Fruit fly (Drosophila melanogaster): ENCODE data around the gene CG9967.

Gene CG9967

DNA sequence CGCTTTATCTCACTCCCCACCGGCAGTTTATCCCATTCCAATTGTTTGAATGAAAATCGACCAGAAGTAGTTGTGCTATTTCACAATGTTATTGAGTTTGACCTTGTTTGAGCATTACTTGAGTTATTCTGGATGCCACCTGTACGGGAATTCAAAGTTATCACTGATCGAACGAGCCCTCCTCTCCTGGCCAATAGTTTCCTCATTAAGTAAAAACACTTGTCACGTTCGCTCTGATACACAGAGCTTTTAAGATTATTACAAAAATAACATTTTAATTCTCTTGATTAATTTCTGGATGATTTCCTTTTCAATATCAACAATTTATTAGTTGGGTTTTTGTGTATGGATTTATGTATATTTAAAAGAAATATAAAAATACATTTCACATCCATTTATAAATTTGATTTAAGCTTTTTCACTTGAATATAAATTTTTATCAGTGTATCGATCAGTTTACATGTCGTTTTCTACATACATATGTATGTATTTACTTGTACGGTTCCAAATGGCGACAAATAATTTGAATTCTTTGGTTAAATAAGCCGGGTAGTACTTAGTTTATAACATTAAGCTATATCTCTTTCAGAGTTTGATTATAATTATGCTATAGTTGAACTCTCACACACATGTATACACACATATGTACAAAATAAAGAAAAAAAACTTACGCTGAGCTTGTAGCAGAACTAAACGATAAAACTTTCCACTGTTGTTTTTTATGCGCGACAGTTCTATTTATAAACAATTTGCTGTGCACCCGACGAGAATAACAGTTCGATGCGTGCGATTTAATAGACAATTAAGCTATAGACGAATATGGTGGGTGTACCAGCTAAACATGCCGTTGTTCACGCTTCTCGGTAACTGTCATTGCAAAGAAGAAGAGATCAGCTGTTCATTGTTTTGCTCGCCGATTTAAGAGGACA is 16.9 kb upstream of the CG9967 start, which contains the start of the genes CG3609 and CG15390 (continued):
- TF ChIP-seq CG6791 (GFP tag; IDR thresholded peaks at IDR 0.05; ENCODE audit: partially characterized antibody) (peak; percentile 39; the same call in 1 of the 3 replicates), lilli (GFP tag; optimal IDR thresholded peaks at IDR 0.05) (peak; percentile 96), Fer3 (tag; optimal IDR thresholded peaks at IDR 0.05) (peak; percentile 72), nerfin-1 (tag; optimal IDR thresholded peaks at IDR 0.05) (peak; percentile 6), emc (GFP tag; optimal IDR thresholded peaks at IDR 0.05) (peak; percentile 78), CG34224 (GFP tag; IDR thresholded peaks at IDR 0.05; ENCODE audit: partially characterized antibody) (peak; percentile 51; the same call in 1 of the 3 replicates), tll (GFP tag; optimal IDR thresholded peaks at IDR 0.05) (no peak), CG15073 (GFP tag; optimal IDR thresholded peaks at IDR 0.05) (no peak), CG14710 (tag; optimal IDR thresholded peaks at IDR 0.05) (peak; percentile 52), sr (GFP tag; IDR thresholded peaks at IDR 0.05) (peak; percentile 15; the same call in 1 of the 3 replicates), NK7.1 (GFP tag; optimal IDR thresholded peaks at IDR 0.05) (peak; percentile 83), Max (GFP tag; optimal IDR thresholded peaks at IDR 0.05) (peak; percentile 72), br (optimal IDR thresholded peaks at IDR 0.05) (no peak), CG10366 (GFP tag; IDR thresholded peaks at IDR 0.05) (peak; percentile 77), CG1024 (GFP tag; IDR thresholded peaks at IDR 0.05) (peak; percentile 55; the same call in 1 of the 2 replicates), CG6854 (GFP tag; optimal IDR thresholded peaks at IDR 0.05) (peak; percentile 14), Drgx (GFP tag; IDR thresholded peaks at IDR 0.05) (peak; percentile 69), CG7963 (GFP tag; IDR thresholded peaks at IDR 0.05; ENCODE audit: partially characterized antibody) (no peak), CG12659 (GFP tag; optimal IDR thresholded peaks at IDR 0.05) (peak; percentile 75), CG10431 (GFP tag; optimal IDR thresholded peaks at IDR 0.05) (peak; percentile 64), CG1792 (GFP tag; optimal IDR thresholded peaks at IDR 0.05) (peak; percentile 78), CG8924 (tag; optimal IDR thresholded peaks at IDR 0.05) (peak; percentile 86), CG32532 (GFP tag; IDR thresholded peaks at IDR 0.05) (peak; percentile 91), jumu (GFP tag; optimal IDR thresholded peaks at IDR 0.05) (peak; percentile 91), CG11247 (GFP tag; IDR thresholded peaks at IDR 0.05) (peak; percentile 83), bsh (GFP tag; optimal IDR thresholded peaks at IDR 0.05) (peak; percentile 68 to 79), gsb (GFP tag; IDR thresholded peaks at IDR 0.05) (peak; percentile 51; the same call in 1 of the 2 replicates), nau (GFP tag; optimal IDR thresholded peaks at IDR 0.05) (no peak), rib (GFP tag; IDR thresholded peaks at IDR 0.05) (peak; percentile 90), danr (GFP tag; IDR thresholded peaks at IDR 0.05) (no peak), jing (GFP tag; optimal IDR thresholded peaks at IDR 0.05) (no peak), Fer1 (GFP tag; optimal IDR thresholded peaks at IDR 0.05) (peak; percentile 72), H15 (GFP tag; IDR thresholded peaks at IDR 0.05) (peak; percentile 74; the same call in 2 of the 3 replicates), odd (GFP tag; optimal IDR thresholded peaks at IDR 0.05) (peak; percentile 3), CG8765 (GFP tag; IDR thresholded peaks at IDR 0.05) (peak; percentile 72), HmgD (GFP tag; optimal IDR thresholded peaks at IDR 0.05) (peak; percentile 92), ERR (GFP tag; optimal IDR thresholded peaks at IDR 0.05) (peak; percentile 91), CG15696 (tag; optimal IDR thresholded peaks at IDR 0.05) (peak; percentile 61), CG6272 (GFP tag; IDR thresholded peaks at IDR 0.05) (peak; percentile 84), Jarid2 (GFP tag; optimal IDR thresholded peaks at IDR 0.05) (no peak), CHES-1-like (GFP tag; optimal IDR thresholded peaks at IDR 0.05) (peak; percentile 94), Xbp1 (GFP tag; optimal IDR thresholded peaks at IDR 0.05) (peak; percentile 88), Lhr (GFP tag; optimal IDR thresholded peaks at IDR 0.05) (no peak), CG10209 (GFP tag; optimal IDR thresholded peaks at IDR 0.05) (peak; percentile 57), NFAT (GFP tag; IDR thresholded peaks at IDR 0.05) (peak; percentile 99), NC2β (GFP tag; optimal IDR thresholded peaks at IDR 0.05) (peak; percentile 88), CG10959 (GFP tag; IDR thresholded peaks at IDR 0.05) (peak; percentile 67; the same call in 1 of the 2 replicates)
